Worm (Caenorhabditis elegans) whole organism, L2 larva: ENCODE measurements around the gene chst-1.

Experiments
- blmp-1 ChIP-seq: sonication (generic microtip); optimal IDR thresholded peaks from 2 replicates; lab custom pipeline; 2017; ENCODE audit warnings: missing genetic modification characterization, mild to moderate bottlenecking, missing compliant biosample characterization, antibody characterized with exemption, moderate library complexity; ENCODE audit not compliant: insufficient read depth
- elt-1 ChIP-seq: fragments of 150-350 bp; optimal IDR thresholded peaks from 2 replicates; lab custom pipeline; 2014; ENCODE audit warnings: missing biosample characterization, missing genetic modification characterization
- lsy-2 ChIP-seq, 2 experiments: fragments of 150-350 bp in 1 of 2; sonication (generic microtip) in 1 of 2; optimal IDR thresholded peaks; 2 replicates each; lab custom pipeline; 2014 to 2017; ENCODE audit warnings: missing biosample characterization in 2 of 2, missing genetic modification characterization in 2 of 2
- nhr-12 ChIP-seq: fragments of 150-350 bp; optimal IDR thresholded peaks from 2 replicates; lab custom pipeline; 2014; ENCODE audit warnings: missing biosample characterization, missing genetic modification characterization
- snpc-4 ChIP-seq: fragments of 150-350 bp; optimal IDR thresholded peaks from 2 replicates; lab custom pipeline; 2014; ENCODE audit warnings: missing biosample characterization, missing genetic modification characterization
- unc-62 ChIP-seq: fragments of 150-350 bp; optimal IDR thresholded peaks from 2 replicates; lab custom pipeline; 2014; ENCODE audit warnings: missing biosample characterization, missing genetic modification reagents, missing genetic modification characterization
- zag-1 ChIP-seq: fragments of 150-350 bp; optimal IDR thresholded peaks from 2 replicates; lab custom pipeline; 2014; ENCODE audit warnings: missing biosample characterization, missing genetic modification characterization

DNA sequence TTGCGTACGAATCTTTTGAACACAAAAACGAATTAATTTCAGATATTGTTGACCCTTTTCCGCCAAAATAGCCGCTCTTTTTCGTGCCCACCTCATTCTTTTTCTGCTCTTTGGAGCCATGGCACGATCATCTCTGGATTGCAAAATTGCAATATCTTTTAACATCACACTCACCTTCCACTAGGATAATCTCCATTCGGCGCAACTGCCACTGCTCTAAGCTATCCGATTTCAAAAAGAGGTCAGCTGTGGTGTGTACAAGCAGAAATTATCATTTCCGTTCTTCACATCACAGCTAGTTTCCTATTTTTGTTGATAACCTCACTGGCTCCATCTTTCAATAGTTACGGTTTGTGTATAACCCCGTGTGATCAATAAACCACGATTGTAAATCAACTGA is 19.8 kb upstream of the chst-1 start:
- TF ChIP-seq lsy-2 (tag; optimal IDR thresholded peaks at IDR 0.05; lab: Kevin White, UChicago) (no peak), blmp-1 (tag; lab: Kevin White, UChicago) (no peak), snpc-4 (tag; lab: Kevin White, UChicago) (no peak), zag-1 (tag; lab: Kevin White, UChicago) (no peak), unc-62 (GFP tag; lab: Kevin White, UChicago) (no peak), nhr-12 (no peak), elt-1 (tag; lab: Kevin White, UChicago) (no peak)
